Fruit fly (Drosophila melanogaster): ENCODE results near the gene jet.

Gene jet

dm6 chr2L:4968767-4969166 lies 19.2 kb upstream of the jet start, which contains the start of the genes Scox and Polr1C:
Gene Scox (minus strand): TSS chr2L:4968935.
Gene Polr1C (plus strand): TSS chr2L:4969004.
- TF ChIP-seq CTCF (optimal IDR thresholded peaks at IDR 0.05) (no peak), CG8478 (optimal IDR thresholded peaks at IDR 0.05) (no peak)

DNA sequence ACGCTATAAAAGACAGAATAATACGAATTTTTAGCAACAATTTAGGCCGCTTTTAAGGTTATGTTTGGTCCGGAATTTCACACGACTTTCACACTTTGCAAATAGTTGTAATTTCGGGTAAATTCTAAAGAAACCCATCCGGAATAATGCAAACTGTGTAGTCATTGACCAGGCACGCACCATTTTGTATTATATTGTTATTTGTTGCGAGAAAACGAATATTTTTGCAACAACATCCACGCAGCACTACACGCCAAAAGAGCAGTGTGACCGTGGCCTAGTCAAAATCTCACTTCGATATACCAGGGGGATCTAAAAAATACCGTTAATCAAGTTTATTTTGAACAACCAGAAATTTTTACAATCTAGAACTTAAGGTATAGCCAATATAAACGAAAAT lies 17.9 kb upstream of the jet start, which contains the start of gene eIF3i:
Gene eIF3i, minus strand, starts transcription at position 265 of the 400 bp plus-strand sequence.
- TF ChIP-seq CTCF (optimal IDR thresholded peaks at IDR 0.05), result no peak
- no peak for TF ChIP-seq CG8478 (optimal IDR thresholded peaks at IDR 0.05)

DNA sequence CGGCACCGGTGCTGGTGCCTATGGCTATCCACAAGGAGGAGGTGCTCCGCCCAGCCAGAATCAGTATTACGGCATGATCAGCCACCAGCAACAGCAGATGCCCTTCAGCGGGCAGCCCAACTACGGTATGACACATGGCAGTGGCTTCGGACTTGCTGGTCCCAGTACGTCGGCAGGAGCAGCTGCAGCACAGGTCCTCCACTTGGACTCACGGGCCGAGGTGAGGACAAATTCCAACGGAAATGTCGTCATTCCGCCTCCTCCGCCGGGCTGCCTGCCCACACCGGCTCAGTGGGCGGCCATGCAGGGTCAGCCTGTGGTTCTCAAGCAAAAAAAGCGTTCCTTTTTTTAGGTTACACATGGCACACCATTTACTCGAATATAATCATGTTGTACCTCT lies 16.3 kb upstream of the jet start:
- TF ChIP-seq CG8478 (optimal IDR thresholded peaks at IDR 0.05) (no peak), CTCF (optimal IDR thresholded peaks at IDR 0.05) (no peak)

DNA sequence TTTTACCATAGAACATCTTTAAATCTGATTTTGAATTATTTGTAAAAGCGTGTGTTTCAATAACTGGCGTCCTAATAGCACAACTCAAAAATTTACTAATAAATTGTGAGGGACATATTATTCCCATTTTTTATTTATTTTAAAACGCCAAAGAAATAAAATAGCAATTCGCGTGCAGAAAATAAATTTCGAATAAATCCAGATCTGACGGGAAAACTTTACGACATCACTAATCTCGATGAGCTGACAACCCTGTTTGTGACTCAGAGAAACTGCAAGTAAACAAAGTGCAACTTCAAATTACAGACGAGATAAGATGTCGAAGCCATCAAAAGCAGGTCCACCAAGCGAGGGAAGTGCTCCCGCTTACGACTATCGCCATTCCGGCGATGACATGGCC lies 15.8 kb upstream of the jet start, which contains the start of gene CG34125:
Gene CG34125, plus strand, starts transcription at position 254 of the 400 bp plus-strand sequence.
- TF ChIP-seq CTCF (optimal IDR thresholded peaks at IDR 0.05) (no peak), CG8478 (optimal IDR thresholded peaks at IDR 0.05) (no peak)

- no peak for TF ChIP-seq CG8478 (optimal IDR thresholded peaks at IDR 0.05)
- no peak for TF ChIP-seq CTCF (optimal IDR thresholded peaks at IDR 0.05)
Measured at dm6 chr2L:4958111-4958510, 8.5 kb upstream of the jet start, which contains the start of gene CG34124. Gene CG34124 (plus strand): TSS chr2L:4958411.

- no peak for TF ChIP-seq CG8478 (optimal IDR thresholded peaks at IDR 0.05)
- TF ChIP-seq CTCF (optimal IDR thresholded peaks at IDR 0.05), result no peak
Measured at dm6 chr2L:4955094-4955823, 5.7 kb upstream of the jet start, which contains the start of the genes Jon25Bi and Marcal1. Gene Jon25Bi (minus strand): TSS chr2L:4955144. Gene Marcal1 (plus strand): TSS chr2L:4955509.

DNA sequence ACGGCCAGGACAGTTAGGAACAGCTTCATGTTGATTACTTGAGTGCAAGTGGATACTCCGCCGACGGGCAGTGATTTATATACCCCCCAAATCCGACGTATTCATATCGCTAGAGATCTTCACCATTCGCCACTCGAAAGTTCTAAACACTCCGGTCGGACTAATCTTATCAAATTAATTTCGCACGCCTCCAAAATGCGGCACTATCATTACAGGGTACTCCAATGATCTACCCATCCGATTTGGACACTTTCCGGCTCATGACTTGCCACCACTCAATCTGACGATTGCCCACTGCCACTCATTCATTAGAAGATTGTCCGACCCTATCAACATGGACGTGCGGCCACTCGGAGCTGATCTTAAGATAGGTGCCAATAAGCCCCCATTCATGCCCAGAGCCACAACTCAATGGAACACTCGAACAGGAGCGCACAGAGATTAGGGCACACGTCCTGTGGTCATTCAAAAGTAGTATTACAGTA lies 3.5 kb upstream of the jet start, which contains the start of gene Jon25Bii:
Gene Jon25Bii, minus strand, starts transcription at position 51 of the 485 bp plus-strand sequence.
- TF ChIP-seq CTCF (optimal IDR thresholded peaks at IDR 0.05), result no peak
- no peak for TF ChIP-seq CG8478 (optimal IDR thresholded peaks at IDR 0.05)

- no peak for TF ChIP-seq CG8478 (optimal IDR thresholded peaks at IDR 0.05)
- no peak for TF ChIP-seq CTCF (optimal IDR thresholded peaks at IDR 0.05)
Measured at dm6 chr2L:4950667-4951066, 1.1 kb upstream of the jet start, which contains the start of gene Jon25Biii. Gene Jon25Biii (minus strand): TSS chr2L:4950767.

dm6 chr2L:4945300-4945699 lies 4.3 kb downstream of the jet start, which contains the start of the genes mRpL24 and betaggt-I:
Gene mRpL24 (minus strand): TSS chr2L:4945361.
Gene betaggt-I (plus strand): TSS chr2L:4945579.
- TF ChIP-seq CG8478 (optimal IDR thresholded peaks at IDR 0.05), result no peak
- no peak for TF ChIP-seq CTCF (optimal IDR thresholded peaks at IDR 0.05)

- TF ChIP-seq CG8478 (optimal IDR thresholded peaks at IDR 0.05), result no peak
- TF ChIP-seq CTCF (optimal IDR thresholded peaks at IDR 0.05), result no peak
Measured at dm6 chr2L:4942257-4942792, 7.3 kb downstream of the jet start, which contains the start of gene synr. Gene synr (plus strand): TSS chr2L:4942742.

DNA sequence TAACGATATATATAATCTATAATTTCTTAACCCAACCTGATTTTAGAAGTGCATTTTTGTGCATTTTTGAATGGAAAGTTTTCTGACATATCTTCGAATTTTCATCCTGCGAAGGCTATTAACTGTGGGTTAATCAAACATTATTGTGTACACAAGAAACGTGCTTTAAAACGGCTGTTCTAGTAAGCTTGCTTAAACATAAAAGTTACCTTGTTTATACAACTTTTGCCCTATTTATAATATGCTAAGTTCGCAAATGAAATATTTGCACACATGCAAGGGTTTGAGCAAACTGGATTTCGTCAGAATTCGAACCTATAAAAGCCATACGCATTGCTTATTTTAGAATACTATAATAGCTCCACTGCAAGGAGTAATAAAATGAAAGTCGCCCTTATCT lies 12.5 kb downstream of the jet start, which contains the start of gene Sgs1:
Gene Sgs1, plus strand, starts transcription at position 350 of the 400 bp plus-strand sequence.
- TF ChIP-seq CTCF (optimal IDR thresholded peaks at IDR 0.05), result no peak

DNA sequence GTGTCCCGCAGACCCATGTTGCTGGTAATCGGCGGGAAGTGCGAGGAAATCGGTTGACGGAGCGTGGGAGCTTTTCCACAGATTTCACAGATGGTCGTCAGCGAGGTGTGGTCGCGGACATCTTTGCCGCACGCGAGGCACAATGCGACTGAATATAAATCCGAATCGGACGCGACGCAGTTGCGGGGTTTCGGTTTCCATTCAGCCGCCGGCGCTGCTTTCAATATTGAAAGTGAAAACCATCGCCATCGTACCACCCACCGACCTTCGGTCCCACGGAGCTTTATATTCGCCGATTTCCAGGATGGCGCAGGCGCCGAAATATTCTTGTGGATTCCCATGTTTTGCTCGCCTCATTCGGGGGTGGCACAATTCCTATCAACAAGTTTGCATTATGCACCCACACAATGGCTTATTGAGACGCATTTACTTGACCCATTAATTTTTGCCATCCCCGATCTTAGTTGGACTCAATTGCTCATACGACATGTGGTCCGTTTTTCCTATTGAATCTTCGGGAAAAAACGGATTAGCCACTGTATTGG lies 13.2 kb downstream of the jet start, which contains the start of gene hoe2:
Gene hoe2, minus strand, starts transcription at position 126 of the 545 bp plus-strand sequence.
- TF ChIP-seq CTCF (optimal IDR thresholded peaks at IDR 0.05) (no peak), CG8478 (optimal IDR thresholded peaks at IDR 0.05) (no peak)

dm6 chr2L:4932284-4932683 lies 17.3 kb downstream of the jet start, which contains the start of gene hoe1:
Gene hoe1 (minus strand): TSS chr2L:4932384.
- TF ChIP-seq CTCF (optimal IDR thresholded peaks at IDR 0.05) (no peak), CG8478 (optimal IDR thresholded peaks at IDR 0.05) (no peak)

DNA sequence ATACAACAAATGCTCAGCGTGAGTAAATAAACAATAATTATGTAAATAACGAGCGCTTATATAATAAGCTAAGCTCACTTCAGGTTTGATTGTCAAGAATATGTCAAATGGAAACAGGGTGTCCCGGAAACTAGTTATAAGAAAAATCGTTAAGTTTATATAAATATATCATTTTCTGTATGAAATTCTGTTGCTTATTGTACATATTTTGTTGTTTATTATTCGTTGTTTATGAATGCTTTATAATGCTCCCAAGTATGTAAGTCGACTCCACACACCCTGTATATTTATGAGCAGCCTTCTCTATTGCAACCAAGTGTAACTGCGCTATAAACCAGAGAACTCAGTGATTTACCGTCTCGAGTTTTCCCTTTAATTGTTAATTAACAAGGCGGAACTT lies 19.0 kb downstream of the jet start:
- TF ChIP-seq CG8478 (optimal IDR thresholded peaks at IDR 0.05) (no peak), CTCF (optimal IDR thresholded peaks at IDR 0.05) (no peak)

DNA sequence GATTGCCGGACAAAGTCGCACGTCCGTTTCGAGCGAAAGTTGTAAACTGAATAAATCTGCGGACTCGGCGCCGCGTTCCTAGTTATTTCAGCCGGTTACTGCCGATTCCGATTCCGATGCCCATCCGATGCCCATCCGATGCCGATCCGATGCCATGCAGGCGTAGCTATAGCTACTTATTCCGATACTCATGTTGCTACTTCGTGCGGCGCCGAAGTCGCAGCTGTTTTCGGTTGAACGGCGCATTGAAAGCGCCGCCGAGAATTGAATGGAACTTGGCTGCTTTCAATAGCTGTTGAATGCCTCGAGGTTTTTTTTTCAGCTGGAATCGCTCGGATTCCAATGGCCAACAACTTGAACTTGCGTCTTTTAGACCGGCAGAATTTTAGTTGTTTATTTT lies 21.2 kb downstream of the jet start:
- no peak for TF ChIP-seq CTCF (optimal IDR thresholded peaks at IDR 0.05)
- TF ChIP-seq CG8478 (optimal IDR thresholded peaks at IDR 0.05), result no peak
